Worm (Caenorhabditis elegans) whole organism, late embryonic: ENCODE data around the gene srd-44.

Experiments used
- F13H6.1 ChIP-seq: sonication (generic microtip); optimal IDR thresholded peaks from 2 replicates; lab custom pipeline; 2016; ENCODE audit warnings: missing genetic modification characterization, missing compliant biosample characterization
- K02D7.2 ChIP-seq: sonication (generic microtip); optimal IDR thresholded peaks from 2 replicates; lab custom pipeline; 2017; ENCODE audit warnings: mild to moderate bottlenecking, missing genetic modification characterization, missing compliant biosample characterization
- ceh-2 ChIP-seq: sonication (generic microtip); optimal IDR thresholded peaks from 2 replicates; lab custom pipeline; 2016; ENCODE audit warnings: missing genotype, missing genetic modification characterization, missing compliant biosample characterization
- ceh-31 ChIP-seq: sonication (generic microtip); optimal IDR thresholded peaks from 2 replicates; lab custom pipeline; 2016; ENCODE audit warnings: missing genetic modification characterization, missing compliant biosample characterization
- dve-1 ChIP-seq: sonication (generic microtip); optimal IDR thresholded peaks from 2 replicates; lab custom pipeline; 2017; ENCODE audit warnings: antibody characterized with exemption, mild to moderate bottlenecking, missing genetic modification characterization, missing compliant biosample characterization
- hlh-15 ChIP-seq: sonication (generic microtip); optimal IDR thresholded peaks from 2 replicates; lab custom pipeline; 2016; ENCODE audit warnings: missing genetic modification characterization, missing compliant biosample characterization
- nfya-1 ChIP-seq: sonication (generic microtip); optimal IDR thresholded peaks from 2 replicates; lab custom pipeline; 2017; ENCODE audit warnings: missing genetic modification characterization, mild to moderate bottlenecking, missing compliant biosample characterization, antibody characterized with exemption, moderate library complexity
- nhr-11 ChIP-seq: fragments of 150-350 bp; optimal IDR thresholded peaks from 2 replicates; lab custom pipeline; 2014; ENCODE audit warnings: missing biosample characterization, missing genetic modification characterization
- pha-4 ChIP-seq: fragments of 150-350 bp; optimal IDR thresholded peaks from 2 replicates; lab custom pipeline; 2018; ENCODE audit warnings: missing biosample characterization, missing genetic modification reagents, missing genetic modification characterization
- tbx-7 ChIP-seq: sonication (generic microtip); optimal IDR thresholded peaks from 2 replicates; lab custom pipeline; 2016; ENCODE audit warnings: missing genotype, missing genetic modification characterization, missing compliant biosample characterization
- unc-86 ChIP-seq: sonication (generic microtip); optimal IDR thresholded peaks from 2 replicates; lab custom pipeline; 2016; ENCODE audit warnings: missing genetic modification characterization, missing compliant biosample characterization

DNA sequence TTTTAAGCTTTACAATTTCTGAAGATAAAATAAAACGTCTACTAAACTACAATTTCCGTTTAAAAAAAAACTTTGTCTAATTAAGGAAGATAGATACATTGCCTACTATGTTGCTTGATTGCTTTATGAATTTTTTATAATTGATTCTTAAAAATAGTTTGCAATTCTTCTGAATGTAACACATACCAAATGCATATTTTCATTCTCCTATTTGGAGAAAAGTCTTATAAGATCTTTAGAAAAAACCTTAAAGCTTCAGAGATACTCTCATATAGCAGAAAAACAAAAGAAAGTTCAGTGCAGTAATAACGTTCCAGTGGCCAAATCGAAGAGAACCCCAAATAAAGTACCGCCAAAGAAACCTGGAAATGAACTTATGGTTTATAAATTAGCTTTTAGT, 31.7 kb upstream of the srd-44 start, which contains the start of gene phf-32:
- TF ChIP-seq unc-86 (tag; lab: Kevin White, UChicago): no peak
- no peak for TF ChIP-seq pha-4 (tag; lab: Kevin White, UChicago)
- no peak for TF ChIP-seq dve-1 (tag; lab: Kevin White, UChicago)
- TF ChIP-seq nhr-11 (tag; lab: Kevin White, UChicago): no peak
- TF ChIP-seq ceh-31 (tag; lab: Kevin White, UChicago): no peak
- no peak for TF ChIP-seq ceh-2
- no peak for TF ChIP-seq K02D7.2 (tag; lab: Kevin White, UChicago)
- TF ChIP-seq nfya-1: no peak
- TF ChIP-seq hlh-15 (tag; lab: Kevin White, UChicago): no peak
- no peak for TF ChIP-seq F13H6.1
- TF ChIP-seq tbx-7: no peak
